Fruit fly (Drosophila melanogaster) Kc167 (cell line): ENCODE results near the gene Ms.

Experiments
- Myc ChIP-seq: fragments of >200 bp; optimal IDR thresholded peaks from 2 replicates; lab custom pipeline; 2017; ENCODE audit warnings: missing external identifiers
- Sin3A ChIP-seq: fragments of >200 bp; optimal IDR thresholded peaks from 2 replicates; lab custom pipeline; 2018; ENCODE audit warnings: missing external identifiers
- h ChIP-seq: fragments of >200 bp; optimal IDR thresholded peaks from 3 replicates; lab custom pipeline; 2018; ENCODE audit warnings: missing external identifiers
- insv ChIP-seq: fragments of >200 bp; optimal IDR thresholded peaks from 3 replicates; lab custom pipeline; 2018; ENCODE audit warnings: missing external identifiers
- ttk ChIP-seq: sonication (Bioruptor generic); optimal IDR thresholded peaks from 2 replicates; lab custom pipeline; 2017; ENCODE audit warnings: missing external identifiers

- TF ChIP-seq Myc (lab: Kevin White, UChicago): no peak
- no peak for TF ChIP-seq insv (lab: Kevin White, UChicago)
- TF ChIP-seq h (lab: Kevin White, UChicago): no peak
- no peak for TF ChIP-seq ttk (lab: Kevin White, UChicago)
- no peak for TF ChIP-seq Sin3A (lab: Kevin White, UChicago)
Measured at dm6 chr3R:24294784-24295555, 46.4 kb upstream of the Ms start, which contains the start of gene crb.
